Fruit fly (Drosophila melanogaster): ENCODE measurements around the gene CG7991.
A peak's percentile ranks its signal among the peaks of the same experiment; 100 is the strongest.

The CG7991 gene

DNA sequence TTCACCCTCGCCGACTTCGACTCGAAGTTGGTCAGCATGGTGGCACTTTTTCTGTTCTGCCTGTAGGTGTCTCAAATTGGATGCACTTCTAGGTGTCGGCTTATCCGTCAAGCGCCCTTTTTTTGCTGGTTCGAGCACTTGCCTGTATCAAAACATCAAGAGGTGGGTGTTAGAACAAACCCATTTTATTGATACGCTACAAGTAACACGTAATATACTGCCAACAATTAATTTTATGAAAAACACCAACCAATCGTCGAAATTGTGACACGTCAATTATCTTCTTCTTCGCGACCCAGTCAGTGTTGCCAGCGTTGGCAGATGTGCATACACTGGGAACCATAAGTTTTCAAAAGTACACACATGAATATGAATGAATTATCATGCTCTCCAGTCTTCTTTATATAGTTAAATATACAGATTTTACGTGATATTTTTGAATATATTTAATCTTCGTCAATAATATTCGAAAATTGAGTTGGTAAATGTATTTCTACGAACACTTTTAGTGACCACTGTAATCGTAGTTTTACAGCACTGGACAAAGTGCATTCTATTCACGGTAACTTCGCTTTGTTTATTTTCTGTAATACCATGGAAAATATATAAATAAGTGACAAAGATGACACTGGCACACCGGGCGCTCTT is 29.5 kb upstream of the CG7991 start, which contains the start of the genes alphaCOP and CG13919:
Gene alphaCOP (minus strand): TSS at position 280 of the 648 bp plus-strand sequence.
Gene CG13919 (plus strand): TSS at position 548 of the 648 bp plus-strand sequence.
- TF ChIP-seq CG11617 (GFP tag; optimal IDR thresholded peaks at IDR 0.05) (peak; percentile 94), Mnt (GFP tag; optimal IDR thresholded peaks at IDR 0.05) (peak; percentile 91), Crg-1 (GFP tag; optimal IDR thresholded peaks at IDR 0.05) (peak; percentile 97), bab1 (GFP tag; optimal IDR thresholded peaks at IDR 0.05) (peak; percentile 98), CG5204 (GFP tag; optimal IDR thresholded peaks at IDR 0.05) (peak; percentile 95), CG1620 (GFP tag; optimal IDR thresholded peaks at IDR 0.05) (peak; percentile 95), Clk (GFP tag; optimal IDR thresholded peaks at IDR 0.05) (peak; percentile 91), tj (GFP tag; optimal IDR thresholded peaks at IDR 0.05) (peak; percentile 76), toe (GFP tag; optimal IDR thresholded peaks at IDR 0.05) (peak; percentile 97), pad (GFP tag; optimal IDR thresholded peaks at IDR 0.05) (peak; percentile 86), kay (GFP tag; ENCODE audit: borderline replicate concordance) (no peak), Hr96 (GFP tag; optimal IDR thresholded peaks at IDR 0.05) (peak; percentile 93), CG12768 (GFP tag; optimal IDR thresholded peaks at IDR 0.05) (peak; percentile 96), cnc (optimal IDR thresholded peaks at IDR 0.05) (no peak), CG14711 (tag; optimal IDR thresholded peaks at IDR 0.05) (peak; percentile 96), CG33017 (tag; optimal IDR thresholded peaks at IDR 0.05) (peak; percentile 97), CG7045 (GFP tag; optimal IDR thresholded peaks at IDR 0.05) (peak; percentile 96), cic (GFP tag; optimal IDR thresholded peaks at IDR 0.05) (peak; percentile 74), CG7101 (tag; optimal IDR thresholded peaks at IDR 0.05) (peak; percentile 97), ovo (GFP tag; optimal IDR thresholded peaks at IDR 0.05) (peak; percentile 84)

DNA sequence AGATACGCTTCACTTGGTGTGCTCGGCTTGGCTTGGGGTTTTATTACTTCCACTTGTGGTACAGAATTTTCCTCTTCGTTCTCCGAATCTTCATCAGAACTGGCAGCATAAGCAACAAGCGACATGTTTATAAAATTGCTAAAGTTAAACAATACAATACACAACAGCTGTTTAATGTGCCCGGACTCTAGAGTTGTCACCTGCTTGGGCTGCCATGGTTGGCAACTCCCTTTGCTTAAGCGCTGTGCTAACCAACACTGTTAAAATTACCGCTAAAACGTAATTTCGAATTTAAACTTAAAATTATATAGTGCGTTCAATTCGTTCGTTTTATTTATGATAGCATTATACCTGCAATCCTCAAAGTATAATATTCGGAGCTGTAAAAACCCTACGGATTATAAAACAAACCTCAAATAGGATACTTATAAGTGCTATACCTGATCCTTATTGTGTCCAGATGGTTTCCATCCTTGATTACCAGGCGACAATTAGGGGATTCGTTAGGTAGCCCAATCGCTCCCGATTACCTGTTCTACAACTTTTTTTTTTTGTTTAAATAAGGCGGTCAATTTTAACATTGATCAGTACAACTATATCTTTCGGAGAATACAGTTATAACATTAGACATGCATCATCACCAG is 27.1 kb upstream of the CG7991 start, which contains the start of the genes CG17249 and Bro:
Gene CG17249 (minus strand): TSS at position 189 of the 644 bp plus-strand sequence.
Gene Bro (plus strand): TSS at position 594 of the 644 bp plus-strand sequence.
- TF ChIP-seq CG1620 (GFP tag; optimal IDR thresholded peaks at IDR 0.05) (peak; percentile 76), bab1 (GFP tag; optimal IDR thresholded peaks at IDR 0.05) (peak; percentile 32), cnc (optimal IDR thresholded peaks at IDR 0.05) (no peak), pad (GFP tag; optimal IDR thresholded peaks at IDR 0.05) (peak; percentile 38), CG7101 (tag; optimal IDR thresholded peaks at IDR 0.05) (peak; percentile 57), Mnt (GFP tag; optimal IDR thresholded peaks at IDR 0.05) (peak; percentile 28), tj (GFP tag; optimal IDR thresholded peaks at IDR 0.05) (no peak), CG7045 (GFP tag; optimal IDR thresholded peaks at IDR 0.05) (no peak), CG14711 (tag; optimal IDR thresholded peaks at IDR 0.05) (peak; percentile 99), CG11617 (GFP tag; optimal IDR thresholded peaks at IDR 0.05) (no peak), kay (GFP tag; ENCODE audit: borderline replicate concordance) (no peak), CG5204 (GFP tag; optimal IDR thresholded peaks at IDR 0.05) (no peak), cic (GFP tag; optimal IDR thresholded peaks at IDR 0.05) (peak; percentile 19), CG33017 (tag; optimal IDR thresholded peaks at IDR 0.05) (no peak), Crg-1 (GFP tag; optimal IDR thresholded peaks at IDR 0.05) (peak; percentile 69), ovo (GFP tag; optimal IDR thresholded peaks at IDR 0.05) (peak; percentile 34), CG12768 (GFP tag; optimal IDR thresholded peaks at IDR 0.05) (no peak), Clk (GFP tag; optimal IDR thresholded peaks at IDR 0.05) (peak; percentile 3), toe (GFP tag; optimal IDR thresholded peaks at IDR 0.05) (peak; percentile 26), Hr96 (GFP tag; optimal IDR thresholded peaks at IDR 0.05) (no peak)

DNA sequence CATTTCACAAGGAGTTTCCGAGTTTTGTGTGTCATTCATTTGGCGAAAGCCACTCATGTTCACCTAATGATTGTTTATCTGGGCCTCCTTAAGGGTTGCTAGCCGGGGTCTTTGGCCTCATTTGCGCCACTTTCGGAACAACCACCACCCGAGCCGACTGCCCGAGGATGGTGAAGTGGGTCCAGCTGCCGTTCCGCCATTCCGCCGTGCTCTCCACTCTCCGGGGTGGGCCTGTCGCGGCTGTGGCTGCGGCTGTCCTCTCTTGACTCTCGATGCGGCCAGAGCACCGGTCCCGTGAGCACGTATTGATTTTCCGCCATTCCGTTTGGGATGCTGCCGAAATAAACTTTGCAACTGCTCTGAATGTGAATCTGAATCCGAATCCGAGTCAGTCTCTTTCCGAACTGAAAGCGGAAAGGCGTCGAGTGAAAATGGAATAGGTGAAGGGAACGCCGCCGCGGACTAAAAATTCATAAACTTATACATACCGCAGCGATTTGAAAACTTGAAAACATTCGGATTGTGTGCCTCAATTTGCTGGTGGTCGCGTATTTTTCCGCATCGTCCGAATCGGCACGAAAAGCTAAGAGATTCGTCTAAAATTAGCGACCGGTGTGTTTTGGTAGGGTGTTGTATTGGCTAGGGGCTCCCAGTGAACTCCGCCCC is 25.7 kb upstream of the CG7991 start, which contains the start of gene CG13920:
Gene CG13920 (plus strand): TSS at position 255 of the 666 bp plus-strand sequence.
- TF ChIP-seq CG1620 (GFP tag; optimal IDR thresholded peaks at IDR 0.05) (no peak), Hr96 (GFP tag; optimal IDR thresholded peaks at IDR 0.05) (no peak), CG5204 (GFP tag; optimal IDR thresholded peaks at IDR 0.05) (no peak), CG7045 (GFP tag; optimal IDR thresholded peaks at IDR 0.05) (no peak), ovo (GFP tag; optimal IDR thresholded peaks at IDR 0.05) (no peak), kay (GFP tag; ENCODE audit: borderline replicate concordance) (no peak), pad (GFP tag; optimal IDR thresholded peaks at IDR 0.05) (no peak), CG33017 (tag; optimal IDR thresholded peaks at IDR 0.05) (no peak), bab1 (GFP tag; optimal IDR thresholded peaks at IDR 0.05) (no peak), CG12768 (GFP tag; optimal IDR thresholded peaks at IDR 0.05) (no peak), cic (GFP tag; optimal IDR thresholded peaks at IDR 0.05) (no peak), tj (GFP tag; optimal IDR thresholded peaks at IDR 0.05) (no peak), Crg-1 (GFP tag; optimal IDR thresholded peaks at IDR 0.05) (no peak), CG11617 (GFP tag; optimal IDR thresholded peaks at IDR 0.05) (no peak), Mnt (GFP tag; optimal IDR thresholded peaks at IDR 0.05) (no peak), CG14711 (tag; optimal IDR thresholded peaks at IDR 0.05) (no peak), Clk (GFP tag; optimal IDR thresholded peaks at IDR 0.05) (no peak), CG7101 (tag; optimal IDR thresholded peaks at IDR 0.05) (no peak), cnc (optimal IDR thresholded peaks at IDR 0.05) (no peak)

DNA sequence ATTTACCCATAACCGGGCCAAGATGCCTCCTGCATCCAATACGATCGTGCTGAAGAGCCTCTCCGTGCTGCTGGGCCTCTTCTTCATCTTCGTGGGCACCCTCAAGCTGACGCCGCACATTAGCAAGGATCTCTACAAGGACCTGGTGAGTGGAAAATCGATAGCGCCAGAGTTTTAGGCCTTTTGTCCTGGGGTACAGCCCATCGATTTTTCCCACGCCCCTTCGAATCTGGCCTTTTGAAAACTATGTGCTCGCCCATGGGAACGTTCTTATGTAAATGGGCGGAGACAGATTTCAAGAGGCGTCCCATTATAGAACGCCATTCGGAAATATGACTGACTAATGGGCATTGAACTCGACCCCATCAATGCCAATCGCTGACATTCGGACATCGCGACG is 25.1 kb upstream of the CG7991 start:
- no peak for TF ChIP-seq tj (GFP tag; optimal IDR thresholded peaks at IDR 0.05)
- TF ChIP-seq CG7101 (tag; optimal IDR thresholded peaks at IDR 0.05), result no peak
- no peak for TF ChIP-seq ovo (GFP tag; optimal IDR thresholded peaks at IDR 0.05)
- no peak for TF ChIP-seq cnc (optimal IDR thresholded peaks at IDR 0.05)
- no peak for TF ChIP-seq CG11617 (GFP tag; optimal IDR thresholded peaks at IDR 0.05)
- no peak for TF ChIP-seq CG1620 (GFP tag; optimal IDR thresholded peaks at IDR 0.05)
- no peak for TF ChIP-seq Hr96 (GFP tag; optimal IDR thresholded peaks at IDR 0.05)
- TF ChIP-seq CG12768 (GFP tag; optimal IDR thresholded peaks at IDR 0.05), result no peak
- TF ChIP-seq CG33017 (tag; optimal IDR thresholded peaks at IDR 0.05), result no peak
- TF ChIP-seq bab1 (GFP tag; optimal IDR thresholded peaks at IDR 0.05), result no peak
- TF ChIP-seq kay (GFP tag; ENCODE audit: borderline replicate concordance), result no peak
- no peak for TF ChIP-seq CG14711 (tag; optimal IDR thresholded peaks at IDR 0.05)
- no peak for TF ChIP-seq Clk (GFP tag; optimal IDR thresholded peaks at IDR 0.05)
- no peak for TF ChIP-seq CG7045 (GFP tag; optimal IDR thresholded peaks at IDR 0.05)

Data from whole organism, adult.